Fruit fly (Drosophila melanogaster): ENCODE measurements around the gene CG15211.

CG15211 gene

dm6 chrX:10744773-10745589 is 27.4 kb upstream of the CG15211 start, which contains the start of gene stx (continued):
- TF ChIP-seq CG4404 (GFP tag; IDR thresholded peaks at IDR 0.05) (no peak), sqz (GFP tag; optimal IDR thresholded peaks at IDR 0.05) (peak; percentile 15), CG14965 (GFP tag; optimal IDR thresholded peaks at IDR 0.05; ENCODE audit: borderline replicate concordance) (no peak), CG11696 (GFP tag; IDR thresholded peaks at IDR 0.05) (0 out of 2 replicates have a peak, but pooled peaks have one; percentile 33), Atf3 (GFP tag; optimal IDR thresholded peaks at IDR 0.05) (no peak), vnd (GFP tag; IDR thresholded peaks at IDR 0.05; ENCODE audit: partially characterized antibody) (peak; percentile 98), CG14441 (GFP tag; IDR thresholded peaks at IDR 0.05) (no peak), Chrac-16 (GFP tag; optimal IDR thresholded peaks at IDR 0.05) (no peak), tup (GFP tag; optimal IDR thresholded peaks at IDR 0.05) (no peak), CG8388 (GFP tag; optimal IDR thresholded peaks at IDR 0.05) (no peak), CG8924 (tag; optimal IDR thresholded peaks at IDR 0.05) (peak; percentile 22), CG1603 (tag; optimal IDR thresholded peaks at IDR 0.05) (peak; percentile 68), Dfd (GFP tag; optimal IDR thresholded peaks at IDR 0.05) (no peak), CG9215 (GFP tag; IDR thresholded peaks at IDR 0.05) (no peak), zen (tag; optimal IDR thresholded peaks at IDR 0.05) (no peak), Mad (GFP tag; optimal IDR thresholded peaks at IDR 0.05) (no peak), Fer3 (tag; optimal IDR thresholded peaks at IDR 0.05) (peak; percentile 27), crp (GFP tag; optimal IDR thresholded peaks at IDR 0.05) (no peak), nerfin-1 (tag; optimal IDR thresholded peaks at IDR 0.05) (no peak), CG7987 (GFP tag; optimal IDR thresholded peaks at IDR 0.05) (peak; percentile 48), maf-S (GFP tag; optimal IDR thresholded peaks at IDR 0.05) (no peak), CG8359 (GFP tag; optimal IDR thresholded peaks at IDR 0.05; ENCODE audit: borderline replicate concordance) (no peak), slp2 (GFP tag; optimal IDR thresholded peaks at IDR 0.05) (no peak), Hmr (GFP tag; optimal IDR thresholded peaks at IDR 0.05) (peak; percentile 46), trh (GFP tag; optimal IDR thresholded peaks at IDR 0.05) (no peak), wdn (GFP tag; IDR thresholded peaks at IDR 0.05) (peak; percentile 35; the same call in 1 of the 2 replicates), CG15479 (GFP tag; optimal IDR thresholded peaks at IDR 0.05) (no peak), Opbp (GFP tag; IDR thresholded peaks at IDR 0.05; ENCODE audit: partially characterized antibody) (peak; percentile 96), CG15269 (tag; optimal IDR thresholded peaks at IDR 0.05) (peak; percentile 16), CTCF (GFP tag; optimal IDR thresholded peaks at IDR 0.05) (peak; percentile 5), CG4617 (GFP tag; optimal IDR thresholded peaks at IDR 0.05; ENCODE audit: borderline replicate concordance) (no peak), knrl (GFP tag; IDR thresholded peaks at IDR 0.05; ENCODE audit: partially characterized antibody) (peak; percentile 100), fd102C (GFP tag; optimal IDR thresholded peaks at IDR 0.05) (peak; percentile 9), pzg (GFP tag; optimal IDR thresholded peaks at IDR 0.05) (peak; percentile 96), bcd (GFP tag; optimal IDR thresholded peaks at IDR 0.05) (no peak), pnt (GFP tag; optimal IDR thresholded peaks at IDR 0.05) (no peak), en (GFP tag; optimal IDR thresholded peaks at IDR 0.05) (no peak), Oaz (GFP tag; IDR thresholded peaks at IDR 0.05) (no peak), onecut (GFP tag; IDR thresholded peaks at IDR 0.05) (peak; percentile 59), tio (GFP tag; optimal IDR thresholded peaks at IDR 0.05) (no peak), dm (GFP tag; optimal IDR thresholded peaks at IDR 0.05) (peak; percentile 86), phol (tag; optimal IDR thresholded peaks at IDR 0.05) (peak; percentile 75), odd (GFP tag; optimal IDR thresholded peaks at IDR 0.05) (peak; percentile 12), CG2116 (GFP tag; optimal IDR thresholded peaks at IDR 0.05) (peak; percentile 84), zen2 (GFP tag; IDR thresholded peaks at IDR 0.05; ENCODE audit: partially characterized antibody) (peak; percentile 83), CG12071 (GFP tag; optimal IDR thresholded peaks at IDR 0.05) (peak; percentile 47), CG33213 (GFP tag; optimal IDR thresholded peaks at IDR 0.05) (peak; percentile 58), Nf-YC (tag; optimal IDR thresholded peaks at IDR 0.05) (peak; percentile 70), CG4730 (GFP tag; IDR thresholded peaks at IDR 0.05) (no peak)
